Fruit fly (Drosophila melanogaster) Kc167 (cell line): ENCODE results near the gene CG2104.

Source experiments
- Myc ChIP-seq: fragments of >200 bp; optimal IDR thresholded peaks from 2 replicates; lab custom pipeline; 2017; ENCODE audit warnings: missing external identifiers
- Sin3A ChIP-seq: fragments of >200 bp; optimal IDR thresholded peaks from 2 replicates; lab custom pipeline; 2018; ENCODE audit warnings: missing external identifiers
- h ChIP-seq: fragments of >200 bp; optimal IDR thresholded peaks from 3 replicates; lab custom pipeline; 2018; ENCODE audit warnings: missing external identifiers
- insv ChIP-seq: fragments of >200 bp; optimal IDR thresholded peaks from 3 replicates; lab custom pipeline; 2018; ENCODE audit warnings: missing external identifiers
- psq ChIP-seq: fragments of >200 bp; optimal IDR thresholded peaks from 2 replicates; lab custom pipeline; 2017; ENCODE audit warnings: missing external identifiers
- ttk ChIP-seq: sonication (Bioruptor generic); optimal IDR thresholded peaks from 2 replicates; lab custom pipeline; 2017; ENCODE audit warnings: missing external identifiers

DNA sequence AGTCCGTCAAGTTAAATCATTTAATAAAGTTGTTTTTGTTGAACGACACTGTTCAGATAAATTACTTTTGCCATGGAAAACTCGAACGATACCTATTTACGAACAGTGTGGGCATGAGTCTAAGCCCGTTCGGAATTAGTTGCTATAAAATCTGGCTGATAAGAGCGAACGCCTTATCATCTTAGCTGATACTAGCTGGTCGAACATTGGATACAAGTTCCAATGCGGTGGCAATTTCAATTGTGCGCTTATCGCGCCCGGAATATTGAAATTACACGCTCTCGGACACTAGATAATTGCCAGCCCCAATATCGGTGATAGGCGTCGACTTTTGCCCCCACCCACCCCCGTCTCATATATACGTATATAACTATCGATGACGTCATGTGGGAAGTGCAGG is 39.2 kb downstream of the CG2104 start:
- no peak for TF ChIP-seq psq
- TF ChIP-seq Myc (lab: Kevin White, UChicago): no peak
- TF ChIP-seq ttk: no peak
- TF ChIP-seq Sin3A (lab: Kevin White, UChicago): no peak
- TF ChIP-seq h (lab: Kevin White, UChicago): no peak
- TF ChIP-seq insv (lab: Kevin White, UChicago): no peak
